Fruit fly (Drosophila melanogaster) whole organism, wandering third instar larva: ENCODE data around the gene CG15431.

Experiments used
- Dfd ChIP-seq: fragments of >200 bp; optimal IDR thresholded peaks from 2 replicates; lab custom pipeline; 2017; ENCODE audit warnings: missing biosample characterization, missing genetic modification characterization
- OdsH ChIP-seq: fragments of 200-800 bp; sonication (Bioruptor generic); optimal IDR thresholded peaks from 2 replicates; lab custom pipeline; 2016; ENCODE audit warnings: missing biosample characterization, mild to moderate bottlenecking, missing genetic modification characterization
- dmrt93B ChIP-seq: fragments of 200-800 bp; sonication (Bioruptor generic); optimal IDR thresholded peaks from 2 replicates; lab custom pipeline; 2018; ENCODE audit warnings: missing biosample characterization, mild to moderate bottlenecking, missing genetic modification characterization
- fru ChIP-seq: fragments of 200-800 bp; sonication (Bioruptor generic); optimal IDR thresholded peaks from 3 replicates; lab custom pipeline; 2016; ENCODE audit warnings: missing biosample characterization, mild to moderate bottlenecking, missing genetic modification characterization
- h ChIP-seq: fragments of 200-800 bp; sonication (Bioruptor generic); optimal IDR thresholded peaks from 3 replicates; lab custom pipeline; 2016; ENCODE audit warnings: missing biosample characterization, mild to moderate bottlenecking, missing genetic modification characterization
- lola ChIP-seq: fragments of >200 bp; optimal IDR thresholded peaks from 2 replicates; lab custom pipeline; 2017; ENCODE audit warnings: missing biosample characterization, missing genetic modification characterization
- psq ChIP-seq: fragments of 200-800 bp; sonication (Bioruptor generic); optimal IDR thresholded peaks from 3 replicates; lab custom pipeline; 2017; ENCODE audit warnings: missing biosample characterization, mild to moderate bottlenecking, missing genetic modification characterization, moderate library complexity
- sv ChIP-seq: fragments of 200-800 bp; sonication (Bioruptor generic); optimal IDR thresholded peaks from 3 replicates; lab custom pipeline; 2016; ENCODE audit warnings: missing biosample characterization, missing genetic modification characterization
- tai ChIP-seq: sonication (Bioruptor generic); optimal IDR thresholded peaks from 2 replicates; lab custom pipeline; 2016; ENCODE audit warnings: missing biosample characterization, missing genetic modification characterization
- usp ChIP-seq: fragments of >200 bp; optimal IDR thresholded peaks from 2 replicates; lab custom pipeline; 2017; ENCODE audit warnings: missing biosample characterization, missing genetic modification characterization

- TF ChIP-seq lola (GFP tag; lab: Kevin White, UChicago) (no peak), OdsH (GFP tag; lab: Kevin White, UChicago) (no peak), fru (peak; percentile 23), Dfd (GFP tag; lab: Kevin White, UChicago) (no peak), usp (GFP tag; lab: Kevin White, UChicago) (no peak), psq (GFP tag; lab: Kevin White, UChicago) (no peak), h (peak; percentile 22), dmrt93B (GFP tag; lab: Kevin White, UChicago) (no peak), sv (GFP tag; lab: Kevin White, UChicago) (no peak), tai (no peak)
Measured at dm6 chr2L:4475422-4475821, 34.3 kb upstream of the CG15431 start.
